Worm (Caenorhabditis elegans) whole organism, L2 larva: ENCODE results near the gene pfd-5.
A peak's percentile ranks its signal among the peaks of the same experiment; 100 is the strongest.

ENCODE experiments used
- C34F6.9 ChIP-seq: fragments of 150-350 bp; optimal IDR thresholded peaks from 2 replicates; lab custom pipeline; 2014; ENCODE audit warnings: missing biosample characterization, missing genetic modification characterization
- F13H6.1 ChIP-seq: sonication (generic microtip); optimal IDR thresholded peaks from 2 replicates; lab custom pipeline; 2016; ENCODE audit warnings: missing genetic modification characterization, missing compliant biosample characterization
- R02D3.7 ChIP-seq: fragments of 150-350 bp; optimal IDR thresholded peaks from 2 replicates; lab custom pipeline; 2014; ENCODE audit warnings: missing biosample characterization, missing genetic modification characterization
- Y55F3AM.14 ChIP-seq: fragments of 200-800 bp; sonication (Bioruptor generic); optimal IDR thresholded peaks from 2 replicates; lab custom pipeline; 2018; ENCODE audit warnings: mild to moderate bottlenecking, missing genetic modification characterization, missing compliant biosample characterization
- ZK546.5 ChIP-seq: sonication (generic microtip); optimal IDR thresholded peaks from 2 replicates; lab custom pipeline; 2017; ENCODE audit warnings: missing biosample characterization, missing genetic modification characterization
- alr-1 ChIP-seq: fragments of 150-350 bp; optimal IDR thresholded peaks from 2 replicates; lab custom pipeline; 2014; ENCODE audit warnings: missing biosample characterization, missing genetic modification characterization
- aly-2 ChIP-seq: fragments of 150-350 bp; optimal IDR thresholded peaks from 2 replicates; lab custom pipeline; 2014; ENCODE audit warnings: missing biosample characterization, missing genetic modification characterization
- ama-1 ChIP-seq: fragments of 150-350 bp; optimal IDR thresholded peaks from 2 replicates; lab custom pipeline; 2018; ENCODE audit warnings: inconsistent platforms
- blmp-1 ChIP-seq: sonication (generic microtip); optimal IDR thresholded peaks from 2 replicates; lab custom pipeline; 2017; ENCODE audit warnings: missing genetic modification characterization, mild to moderate bottlenecking, missing compliant biosample characterization, antibody characterized with exemption, moderate library complexity; ENCODE audit not compliant: insufficient read depth
- ceh-16 ChIP-seq: fragments of 150-350 bp; optimal IDR thresholded peaks from 2 replicates; lab custom pipeline; 2014; ENCODE audit warnings: missing biosample characterization, missing genetic modification characterization
- ceh-82 ChIP-seq: fragments of 150-350 bp; optimal IDR thresholded peaks from 2 replicates; lab custom pipeline; 2014; ENCODE audit warnings: missing biosample characterization, missing genetic modification characterization
- crh-2 ChIP-seq: sonication (generic microtip); optimal IDR thresholded peaks from 2 replicates; lab custom pipeline; 2017; ENCODE audit warnings: missing biosample characterization, missing genetic modification characterization
- dmd-4 ChIP-seq: sonication (generic microtip); optimal IDR thresholded peaks from 2 replicates; lab custom pipeline; 2017; ENCODE audit warnings: missing biosample characterization, missing genetic modification characterization
- egl-27 ChIP-seq: sonication (generic microtip); optimal IDR thresholded peaks from 3 replicates; lab custom pipeline; 2017; ENCODE audit warnings: missing biosample characterization, missing genetic modification reagents, missing genetic modification characterization
- elt-1 ChIP-seq: fragments of 150-350 bp; optimal IDR thresholded peaks from 2 replicates; lab custom pipeline; 2014; ENCODE audit warnings: missing biosample characterization, missing genetic modification characterization
- elt-3 ChIP-seq: sonication (generic microtip); optimal IDR thresholded peaks from 2 replicates; lab custom pipeline; 2017; ENCODE audit warnings: missing biosample characterization, missing genetic modification characterization
- fos-1 ChIP-seq: fragments of 150-350 bp; optimal IDR thresholded peaks from 2 replicates; lab custom pipeline; 2014; ENCODE audit warnings: missing biosample characterization, missing genetic modification characterization
- gmeb-1 ChIP-seq: fragments of 150-350 bp; optimal IDR thresholded peaks from 2 replicates; lab custom pipeline; 2014; ENCODE audit warnings: missing biosample characterization, missing genetic modification characterization
- lin-11 ChIP-seq: fragments of 150-350 bp; sonication (generic microtip); optimal IDR thresholded peaks from 2 replicates; lab custom pipeline; 2014; ENCODE audit warnings: missing biosample characterization, missing genetic modification characterization, inconsistent platforms, mixed read lengths
- lin-13 ChIP-seq: fragments of 150-350 bp; optimal IDR thresholded peaks from 2 replicates; lab custom pipeline; 2014; ENCODE audit warnings: missing biosample characterization, missing genetic modification reagents, missing genetic modification characterization
- lin-39 ChIP-seq: fragments of 150-350 bp; optimal IDR thresholded peaks from 2 replicates; lab custom pipeline; 2014; ENCODE audit warnings: missing biosample characterization, missing genetic modification reagents, missing genetic modification characterization
- lsy-2 ChIP-seq, 2 experiments: fragments of 150-350 bp in 1 of 2; sonication (generic microtip) in 1 of 2; optimal IDR thresholded peaks; 2 replicates each; lab custom pipeline; 2014 to 2017; ENCODE audit warnings: missing biosample characterization in 2 of 2, missing genetic modification characterization in 2 of 2
- mab-5 ChIP-seq: fragments of 150-350 bp; optimal IDR thresholded peaks from 2 replicates; lab custom pipeline; 2014; ENCODE audit warnings: missing biosample characterization, missing genetic modification characterization
- mbf-1 ChIP-seq: sonication (generic microtip); optimal IDR thresholded peaks from 2 replicates; lab custom pipeline; 2017; ENCODE audit warnings: missing biosample characterization, missing genetic modification characterization
- mdl-1 ChIP-seq, 2 experiments: fragments of 150-350 bp in 1 of 2; sonication (generic microtip) in 1 of 2; optimal IDR thresholded peaks; 2 replicates each; lab custom pipeline; 2017; ENCODE audit warnings: missing biosample characterization in 2 of 2, missing genetic modification characterization in 2 of 2
- nhr-10 ChIP-seq: sonication (generic microtip); optimal IDR thresholded peaks from 2 replicates; lab custom pipeline; 2017; ENCODE audit warnings: missing biosample characterization, missing genetic modification characterization
- nhr-12 ChIP-seq: fragments of 150-350 bp; optimal IDR thresholded peaks from 2 replicates; lab custom pipeline; 2014; ENCODE audit warnings: missing biosample characterization, missing genetic modification characterization
- nhr-129 ChIP-seq: fragments of 150-350 bp; optimal IDR thresholded peaks from 2 replicates; lab custom pipeline; 2014; ENCODE audit warnings: missing biosample characterization, missing genetic modification characterization
- nhr-21 ChIP-seq: fragments of 150-350 bp; optimal IDR thresholded peaks from 2 replicates; lab custom pipeline; 2014; ENCODE audit warnings: missing biosample characterization, missing genetic modification characterization
- nhr-237 ChIP-seq: fragments of 150-350 bp; optimal IDR thresholded peaks from 2 replicates; lab custom pipeline; 2014; ENCODE audit warnings: missing biosample characterization, missing genetic modification characterization
- nhr-25 ChIP-seq: fragments of 150-350 bp; sonication (generic microtip); optimal IDR thresholded peaks from 3 replicates; lab custom pipeline; 2014; ENCODE audit warnings: missing biosample characterization, missing genetic modification characterization
- nhr-6 ChIP-seq: fragments of 150-350 bp; optimal IDR thresholded peaks from 2 replicates; lab custom pipeline; 2014; ENCODE audit warnings: missing biosample characterization, missing genetic modification characterization
- nhr-77 ChIP-seq: fragments of 150-350 bp; optimal IDR thresholded peaks from 2 replicates; lab custom pipeline; 2014; ENCODE audit warnings: missing biosample characterization, missing genetic modification characterization
- peb-1 ChIP-seq: fragments of 150-350 bp; optimal IDR thresholded peaks from 2 replicates; lab custom pipeline; 2014; ENCODE audit warnings: missing biosample characterization, missing genetic modification characterization
- sem-4 ChIP-seq: fragments of 150-350 bp; optimal IDR thresholded peaks from 2 replicates; lab custom pipeline; 2014; ENCODE audit warnings: missing biosample characterization, missing genetic modification reagents, missing genetic modification characterization
- skn-1 ChIP-seq: sonication (generic microtip); optimal IDR thresholded peaks from 2 replicates; lab custom pipeline; 2017; ENCODE audit warnings: missing biosample characterization, missing genetic modification characterization
- sma-3 ChIP-seq: sonication (generic microtip); optimal IDR thresholded peaks from 2 replicates; lab custom pipeline; 2016; ENCODE audit warnings: missing genetic modification reagents, missing genetic modification characterization, missing compliant biosample characterization
- sma-9 ChIP-seq, 2 experiments: fragments of 150-350 bp in 1 of 2; sonication (generic microtip) in 1 of 2; optimal IDR thresholded peaks; 2 replicates each; lab custom pipeline; 2014 to 2016; ENCODE audit warnings: missing genetic modification characterization in 2 of 2, mild to moderate bottlenecking in 1 of 2, missing biosample characterization in 1 of 2, missing compliant biosample characterization in 1 of 2, missing genetic modification reagents in 1 of 2, moderate library complexity in 1 of 2
- snpc-4 ChIP-seq: fragments of 150-350 bp; optimal IDR thresholded peaks from 2 replicates; lab custom pipeline; 2014; ENCODE audit warnings: missing biosample characterization, missing genetic modification characterization
- unc-39 ChIP-seq: fragments of 150-350 bp; optimal IDR thresholded peaks from 2 replicates; lab custom pipeline; 2014; ENCODE audit warnings: missing biosample characterization, missing genetic modification characterization
- unc-55 ChIP-seq: fragments of 150-350 bp; sonication (generic microtip); optimal IDR thresholded peaks from 3 replicates; lab custom pipeline; 2014; ENCODE audit warnings: missing biosample characterization, missing genetic modification reagents, missing genetic modification characterization
- unc-62 ChIP-seq: fragments of 150-350 bp; optimal IDR thresholded peaks from 2 replicates; lab custom pipeline; 2014; ENCODE audit warnings: missing biosample characterization, missing genetic modification reagents, missing genetic modification characterization
- zag-1 ChIP-seq: fragments of 150-350 bp; optimal IDR thresholded peaks from 2 replicates; lab custom pipeline; 2014; ENCODE audit warnings: missing biosample characterization, missing genetic modification characterization
- ztf-1 ChIP-seq: fragments of 200-800 bp; sonication (Bioruptor generic); conservative IDR thresholded peaks from 2 replicates; pipeline ENCODE4 v1.3.6; 2022; ENCODE audit warnings: missing genetic modification characterization, missing compliant biosample characterization
- ztf-11 ChIP-seq: sonication (generic microtip); optimal IDR thresholded peaks from 2 replicates; lab custom pipeline; 2017; ENCODE audit warnings: missing biosample characterization, missing genetic modification characterization
- ztf-4 ChIP-seq: fragments of 150-350 bp; optimal IDR thresholded peaks from 2 replicates; lab custom pipeline; 2014; ENCODE audit warnings: missing biosample characterization, missing genetic modification characterization

Gene pfd-5

ce11 chrIII:7181822-7182221 is 16.9 kb downstream of the pfd-5 start, which contains the start of gene epg-4:
epg-4 (plus strand) TSS chrIII:7182167.
- TF ChIP-seq nhr-129 (tag; lab: Kevin White, UChicago) (peak; percentile 78), crh-2 (peak; percentile 21), sma-9 (GFP tag; optimal IDR thresholded peaks at IDR 0.05; lab: Kevin White, UChicago) (no peak), sma-9 (tag; optimal IDR thresholded peaks at IDR 0.05; lab: Kevin White, UChicago) (no peak), fos-1 (peak; percentile 48), C34F6.9 (tag; lab: Kevin White, UChicago) (peak; percentile 76), gmeb-1 (no peak), alr-1 (tag; lab: Kevin White, UChicago) (no peak), lsy-2 (tag; optimal IDR thresholded peaks at IDR 0.05; lab: Kevin White, UChicago) (peak in 1 of 2 experiments; percentile 57), lin-39 (tag; lab: Kevin White, UChicago) (no peak), aly-2 (tag; lab: Kevin White, UChicago) (no peak), unc-55 (peak; percentile 57)
- TF ChIP-seq, all 48 proteins: peak for 6

ce11 chrIII:7180613-7181012 is 18.1 kb downstream of the pfd-5 start, which contains the start of gene ndab-2:
ndab-2 (plus strand) TSS chrIII:7180752.
- TF ChIP-seq ztf-4 (tag; lab: Kevin White, UChicago) (peak; percentile 12), unc-39 (tag; lab: Kevin White, UChicago) (no peak)

- no peak for TF ChIP-seq nhr-237 (tag; lab: Kevin White, UChicago)
- peak; percentile 79 for TF ChIP-seq lin-11
- no peak for TF ChIP-seq lin-39 (tag; lab: Kevin White, UChicago)
- TF ChIP-seq sem-4, result peak; percentile 78
- peak; percentile 44 for TF ChIP-seq R02D3.7 (tag; lab: Kevin White, UChicago)
- peak; percentile 83 for TF ChIP-seq F13H6.1 (tag; lab: Kevin White, UChicago)
- TF ChIP-seq unc-62 (GFP tag; lab: Kevin White, UChicago), result no peak
- peak; percentile 95 for TF ChIP-seq C34F6.9 (tag; lab: Kevin White, UChicago)
- TF ChIP-seq ztf-11 (tag; lab: Kevin White, UChicago), result no peak
- TF ChIP-seq skn-1 (tag; lab: Kevin White, UChicago), result no peak
- peak; percentile 74 for TF ChIP-seq snpc-4 (tag; lab: Kevin White, UChicago)
- peak; percentile 47 for TF ChIP-seq nhr-10 (tag; lab: Kevin White, UChicago)
- no peak for TF ChIP-seq unc-39 (tag; lab: Kevin White, UChicago)
- peak; percentile 90 for TF ChIP-seq sma-3 (GFP tag; lab: Kevin White, UChicago)
- TF ChIP-seq nhr-6 (tag; lab: Kevin White, UChicago), result peak; percentile 91
- no peak for TF ChIP-seq ztf-1 (GFP tag; lab: Robert Waterston, UW)
- no peak for TF ChIP-seq Y55F3AM.14 (GFP tag; lab: Kevin White, UChicago)
- TF ChIP-seq nhr-12 (tag; lab: Kevin White, UChicago), result no peak
- no peak for TF ChIP-seq elt-1
- no peak for TF ChIP-seq zag-1 (tag; lab: Kevin White, UChicago)
- TF ChIP-seq nhr-21 (tag; lab: Kevin White, UChicago), result peak; percentile 91
- peak; percentile 94 for TF ChIP-seq crh-2
- no peak for TF ChIP-seq mbf-1
- TF ChIP-seq ZK546.5 (tag; lab: Kevin White, UChicago), result peak; percentile 87
- no peak for TF ChIP-seq elt-3 (tag; lab: Kevin White, UChicago)
- peak; percentile 23 for TF ChIP-seq ceh-82 (tag; lab: Kevin White, UChicago)
- peak; percentile 23 for TF ChIP-seq nhr-77 (tag; lab: Kevin White, UChicago)
- peak; percentile 74 for TF ChIP-seq ceh-16 (tag; lab: Kevin White, UChicago)
- peak; percentile 88 for TF ChIP-seq gmeb-1
- TF ChIP-seq blmp-1 (tag; lab: Kevin White, UChicago), result peak; percentile 88
- peak; percentile 88 for TF ChIP-seq sma-9 (GFP tag; optimal IDR thresholded peaks at IDR 0.05; lab: Kevin White, UChicago)
- no peak for TF ChIP-seq sma-9 (tag; optimal IDR thresholded peaks at IDR 0.05; lab: Kevin White, UChicago)
- TF ChIP-seq egl-27 (tag; lab: Kevin White, UChicago), result peak; percentile 91
- peak; percentile 93 for TF ChIP-seq unc-55
- TF ChIP-seq alr-1 (tag; lab: Kevin White, UChicago), result no peak
- TF ChIP-seq lin-13, result peak; percentile 91
- TF ChIP-seq aly-2 (tag; lab: Kevin White, UChicago), result no peak
- TF ChIP-seq ztf-4 (tag; lab: Kevin White, UChicago), result peak; percentile 80
- peak in 1 of 2 experiments; percentile 19 for TF ChIP-seq mdl-1 (tag; optimal IDR thresholded peaks at IDR 0.05; lab: Kevin White, UChicago)
- TF ChIP-seq peb-1 (tag; lab: Kevin White, UChicago), result no peak
- TF ChIP-seq fos-1, result peak; percentile 71
- peak; percentile 93 for TF ChIP-seq nhr-25
- no peak for TF ChIP-seq dmd-4 (tag; lab: Kevin White, UChicago)
- peak; percentile 83 to 96 for TF ChIP-seq lsy-2 (tag; optimal IDR thresholded peaks at IDR 0.05; lab: Kevin White, UChicago)
- TF ChIP-seq ama-1, result peak; percentile 87
- peak; percentile 74 for TF ChIP-seq mab-5 (tag; lab: Kevin White, UChicago)
Measured at ce11 chrIII:7179538-7180301, 19.0 kb downstream of the pfd-5 start, which contains the start of the genes rps-14 and rpl-36. rps-14 (minus strand) TSS chrIII:7179588. rpl-36 (plus strand) TSS chrIII:7180251.
